Worm (Caenorhabditis elegans) whole organism, late embryonic: ENCODE data around the gene F14B8.5.

Experiments used
- C38D4.7 ChIP-seq: fragments of 200-800 bp; sonication (Bioruptor generic); optimal IDR thresholded peaks from 2 replicates; lab custom pipeline; 2018; ENCODE audit warnings: mild to moderate bottlenecking, missing genetic modification characterization, moderate library complexity, missing compliant biosample characterization
- K02D7.2 ChIP-seq: sonication (generic microtip); optimal IDR thresholded peaks from 2 replicates; lab custom pipeline; 2017; ENCODE audit warnings: mild to moderate bottlenecking, missing genetic modification characterization, missing compliant biosample characterization
- T23F11.4 ChIP-seq: fragments of 200-800 bp; sonication (Bioruptor generic); optimal IDR thresholded peaks from 2 replicates; lab custom pipeline; 2018; ENCODE audit warnings: mild to moderate bottlenecking, missing genetic modification characterization, missing compliant biosample characterization
- Y22D7AL.16 ChIP-seq: sonication (generic microtip); optimal IDR thresholded peaks from 2 replicates; lab custom pipeline; 2016; ENCODE audit warnings: missing genetic modification characterization, missing compliant biosample characterization
- ceh-19 ChIP-seq: fragments of 200-800 bp; sonication (Bioruptor generic); optimal IDR thresholded peaks from 2 replicates; lab custom pipeline; 2018; ENCODE audit warnings: mild to moderate bottlenecking, missing genetic modification characterization, missing compliant biosample characterization
- ceh-2 ChIP-seq: sonication (generic microtip); optimal IDR thresholded peaks from 2 replicates; lab custom pipeline; 2016; ENCODE audit warnings: missing genotype, missing genetic modification characterization, missing compliant biosample characterization
- ceh-24 ChIP-seq: sonication (generic microtip); optimal IDR thresholded peaks from 2 replicates; lab custom pipeline; 2016; ENCODE audit warnings: mild to moderate bottlenecking, missing genetic modification characterization, missing compliant biosample characterization
- ceh-31 ChIP-seq: sonication (generic microtip); optimal IDR thresholded peaks from 2 replicates; lab custom pipeline; 2016; ENCODE audit warnings: missing genetic modification characterization, missing compliant biosample characterization
- ceh-34 ChIP-seq: sonication (generic microtip); optimal IDR thresholded peaks from 2 replicates; lab custom pipeline; 2016; ENCODE audit warnings: mild to moderate bottlenecking, missing genetic modification characterization, missing compliant biosample characterization
- ceh-48 ChIP-seq: sonication (generic microtip); optimal IDR thresholded peaks from 2 replicates; lab custom pipeline; 2016; ENCODE audit warnings: missing genetic modification characterization, inconsistent platforms, missing compliant biosample characterization
- ceh-6 ChIP-seq: fragments of 200-800 bp; sonication (Bioruptor generic); optimal IDR thresholded peaks from 2 replicates; lab custom pipeline; 2018; ENCODE audit warnings: mild to moderate bottlenecking, missing genetic modification characterization, missing compliant biosample characterization
- dmd-4 ChIP-seq: sonication (generic microtip); optimal IDR thresholded peaks from 2 replicates; lab custom pipeline; 2016; ENCODE audit warnings: borderline replicate concordance, missing genetic modification characterization, missing compliant biosample characterization
- elt-2 ChIP-seq: sonication (generic microtip); optimal IDR thresholded peaks from 2 replicates; lab custom pipeline; 2016; ENCODE audit warnings: missing genetic modification reagents, missing genetic modification characterization, missing compliant biosample characterization
- elt-4 ChIP-seq: sonication (generic microtip); optimal IDR thresholded peaks from 2 replicates; lab custom pipeline; 2016; ENCODE audit warnings: missing genetic modification characterization, missing compliant biosample characterization
- eyg-1 ChIP-seq: sonication (generic microtip); optimal IDR thresholded peaks from 2 replicates; lab custom pipeline; 2016; ENCODE audit warnings: missing genotype, missing genetic modification characterization, missing compliant biosample characterization
- lim-6 ChIP-seq: sonication (generic microtip); optimal IDR thresholded peaks from 2 replicates; lab custom pipeline; 2016; ENCODE audit warnings: missing genetic modification characterization, missing compliant biosample characterization
- madf-2 ChIP-seq: sonication (generic microtip); optimal IDR thresholded peaks from 2 replicates; lab custom pipeline; 2017; ENCODE audit warnings: missing genetic modification characterization, missing compliant biosample characterization
- mec-3 ChIP-seq: sonication (generic microtip); optimal IDR thresholded peaks from 2 replicates; lab custom pipeline; 2016; ENCODE audit warnings: borderline replicate concordance, missing genetic modification characterization, missing compliant biosample characterization
- nfya-1 ChIP-seq: sonication (generic microtip); optimal IDR thresholded peaks from 2 replicates; lab custom pipeline; 2017; ENCODE audit warnings: missing genetic modification characterization, mild to moderate bottlenecking, missing compliant biosample characterization, antibody characterized with exemption, moderate library complexity
- nhr-11 ChIP-seq: fragments of 150-350 bp; optimal IDR thresholded peaks from 2 replicates; lab custom pipeline; 2014; ENCODE audit warnings: missing biosample characterization, missing genetic modification characterization
- npax-4 ChIP-seq: sonication (generic microtip); optimal IDR thresholded peaks from 2 replicates; lab custom pipeline; 2016; ENCODE audit warnings: missing genetic modification characterization, missing compliant biosample characterization
- pax-1 ChIP-seq: fragments of 150-350 bp; optimal IDR thresholded peaks from 2 replicates; lab custom pipeline; 2014; ENCODE audit warnings: missing biosample characterization, missing genetic modification characterization
- pha-2 ChIP-seq: sonication (generic microtip); optimal IDR thresholded peaks from 2 replicates; lab custom pipeline; 2017; ENCODE audit warnings: mild to moderate bottlenecking, missing genetic modification characterization, missing compliant biosample characterization
- pha-4 ChIP-seq: fragments of 150-350 bp; optimal IDR thresholded peaks from 2 replicates; lab custom pipeline; 2018; ENCODE audit warnings: missing biosample characterization, missing genetic modification reagents, missing genetic modification characterization
- ref-2 ChIP-seq: sonication (generic microtip); optimal IDR thresholded peaks from 2 replicates; lab custom pipeline; 2016; ENCODE audit warnings: missing genetic modification characterization, missing compliant biosample characterization
- rnt-1 ChIP-seq: sonication (generic microtip); optimal IDR thresholded peaks from 2 replicates; lab custom pipeline; 2016; ENCODE audit warnings: missing genetic modification characterization, missing compliant biosample characterization
- sdc-2 ChIP-seq: sonication (generic microtip); optimal IDR thresholded peaks from 2 replicates; lab custom pipeline; 2016; ENCODE audit warnings: missing genotype, missing genetic modification characterization, missing compliant biosample characterization
- sox-2 ChIP-seq: fragments of 200-800 bp; sonication (Bioruptor generic); IDR thresholded peaks from 2 replicates; pipeline ENCODE4 v1.3.6; 2022; ENCODE audit warnings: missing genetic modification reagents, missing genetic modification characterization, missing compliant biosample characterization
- sox-4 ChIP-seq: sonication (generic microtip); optimal IDR thresholded peaks from 2 replicates; lab custom pipeline; 2017; ENCODE audit warnings: mild to moderate bottlenecking, missing genetic modification characterization, inconsistent platforms, missing compliant biosample characterization
- syd-9 ChIP-seq: sonication (generic microtip); optimal IDR thresholded peaks from 2 replicates; lab custom pipeline; 2016; ENCODE audit warnings: mild to moderate bottlenecking, missing genetic modification characterization, moderate library complexity, missing compliant biosample characterization
- unc-42 ChIP-seq: sonication (generic microtip); optimal IDR thresholded peaks from 2 replicates; lab custom pipeline; 2016; ENCODE audit warnings: missing genotype, missing genetic modification characterization, missing compliant biosample characterization
- ztf-16 ChIP-seq: sonication (generic microtip); optimal IDR thresholded peaks from 2 replicates; lab custom pipeline; 2017; ENCODE audit warnings: missing genetic modification characterization, missing compliant biosample characterization

Gene F14B8.5

ce11 chrX:6926952-6927351 is 1.6 kb downstream of the F14B8.5 start:
- TF ChIP-seq ceh-31 (tag; lab: Kevin White, UChicago) (no peak), ref-2 (tag; lab: Kevin White, UChicago) (no peak), ztf-16 (tag; lab: Kevin White, UChicago) (no peak), elt-4 (tag; lab: Kevin White, UChicago) (no peak), elt-2 (tag; lab: Kevin White, UChicago) (peak; percentile 92), mec-3 (no peak)

ce11 chrX:6924461-6924860 is 4.0 kb downstream of the F14B8.5 start, which contains the start of gene otpl-3:
Gene otpl-3, minus strand, starts transcription at chrX:6924764.
- TF ChIP-seq lim-6 (no peak), npax-4 (tag; lab: Kevin White, UChicago) (no peak), ceh-31 (tag; lab: Kevin White, UChicago) (no peak), elt-2 (tag; lab: Kevin White, UChicago) (peak; percentile 8), sdc-2 (tag; lab: Kevin White, UChicago) (no peak)

- TF ChIP-seq elt-2 (tag; lab: Kevin White, UChicago), result peak; percentile 77
- TF ChIP-seq unc-42 (tag; lab: Kevin White, UChicago), result no peak
These were observed 8.4 kb downstream of the F14B8.5 start for ce11 chrX:6920132-6920531.

ce11 chrX:6916150-6916549 is 12.4 kb downstream of the F14B8.5 start:
- TF ChIP-seq Y22D7AL.16, result no peak
- peak; percentile 4 for TF ChIP-seq unc-42 (tag; lab: Kevin White, UChicago)
- TF ChIP-seq, all 69 proteins: peak for 1

ce11 chrX:6915279-6915678 is 13.2 kb downstream of the F14B8.5 start:
- no peak for TF ChIP-seq pha-4
- TF ChIP-seq ceh-24 (tag; lab: Kevin White, UChicago), result no peak
- no peak for TF ChIP-seq ceh-2 (tag; lab: Kevin White, UChicago)

- TF ChIP-seq rnt-1 (tag; lab: Kevin White, UChicago), result no peak
- no peak for TF ChIP-seq ceh-6 (GFP tag; lab: Kevin White, UChicago)
- no peak for TF ChIP-seq elt-4 (tag; lab: Kevin White, UChicago)
- no peak for TF ChIP-seq sdc-2 (tag; lab: Kevin White, UChicago)
- no peak for TF ChIP-seq sox-4 (tag; lab: Kevin White, UChicago)
- no peak for TF ChIP-seq pax-1 (tag; lab: Kevin White, UChicago)
- TF ChIP-seq nfya-1 (tag; lab: Kevin White, UChicago), result no peak
- TF ChIP-seq nhr-11 (tag; lab: Kevin White, UChicago), result no peak
- no peak for TF ChIP-seq C38D4.7 (GFP tag; lab: Kevin White, UChicago)
- no peak for TF ChIP-seq K02D7.2 (tag; lab: Kevin White, UChicago)
- no peak for TF ChIP-seq ceh-19
- no peak for TF ChIP-seq ceh-34 (tag; lab: Kevin White, UChicago)
- TF ChIP-seq madf-2 (tag; lab: Kevin White, UChicago), result no peak
- TF ChIP-seq ceh-48 (tag; lab: Kevin White, UChicago), result no peak
- TF ChIP-seq eyg-1 (tag; lab: Kevin White, UChicago), result no peak
- no peak for TF ChIP-seq syd-9
- TF ChIP-seq T23F11.4 (GFP tag; lab: Kevin White, UChicago), result no peak
- TF ChIP-seq dmd-4, result no peak
These were observed 14.5 kb downstream of the F14B8.5 start, which contains the start of gene nhx-4 for ce11 chrX:6913989-6914388. Gene nhx-4, plus strand, starts transcription at chrX:6914289.

ce11 chrX:6905581-6905980 is 22.9 kb downstream of the F14B8.5 start:
- TF ChIP-seq sox-2 (GFP tag; lab: Robert Waterston, UW), result no peak
- no peak for TF ChIP-seq ztf-16 (tag; lab: Kevin White, UChicago)
- no peak for TF ChIP-seq pha-2 (tag; lab: Kevin White, UChicago)
- peak; percentile 76 for TF ChIP-seq elt-2 (tag; lab: Kevin White, UChicago)
